Fruit fly (Drosophila melanogaster) S2 (cell line): ENCODE data around the gene G6P.

Source experiments
- CG8478 ChIP-seq: fragments of >200 bp; optimal IDR thresholded peaks from 2 replicates; lab custom pipeline; 2018
- CTCF ChIP-seq, 2 experiments: fragments of >200 bp; optimal IDR thresholded peaks; 2 replicates each; lab custom pipeline; 2018

Gene G6P

DNA sequence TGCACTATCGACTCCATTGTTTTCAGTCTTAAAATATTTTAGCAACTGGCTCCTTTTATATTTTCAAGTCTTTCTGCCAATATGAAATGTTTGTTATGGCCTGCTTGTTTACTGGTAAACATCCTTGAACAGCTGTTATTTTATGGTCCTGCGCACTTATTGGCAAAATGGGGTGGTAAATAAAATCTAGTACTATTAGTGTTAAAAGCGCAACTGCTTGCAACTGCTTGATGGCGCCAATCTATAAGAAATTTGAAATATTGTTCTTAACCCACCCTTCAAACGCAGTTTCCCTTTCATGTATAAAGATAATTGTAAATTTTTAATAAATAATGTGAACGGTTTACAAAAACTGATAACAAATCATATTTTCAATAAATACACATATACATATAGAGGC lies at the start of gene G6P:
Gene G6P, minus strand, starts transcription at position 88 of the 400 bp plus-strand sequence.
- TF ChIP-seq CTCF (optimal IDR thresholded peaks at IDR 0.05; lab: Kevin White, UChicago) (no peak), CG8478 (lab: Kevin White, UChicago) (no peak)

DNA sequence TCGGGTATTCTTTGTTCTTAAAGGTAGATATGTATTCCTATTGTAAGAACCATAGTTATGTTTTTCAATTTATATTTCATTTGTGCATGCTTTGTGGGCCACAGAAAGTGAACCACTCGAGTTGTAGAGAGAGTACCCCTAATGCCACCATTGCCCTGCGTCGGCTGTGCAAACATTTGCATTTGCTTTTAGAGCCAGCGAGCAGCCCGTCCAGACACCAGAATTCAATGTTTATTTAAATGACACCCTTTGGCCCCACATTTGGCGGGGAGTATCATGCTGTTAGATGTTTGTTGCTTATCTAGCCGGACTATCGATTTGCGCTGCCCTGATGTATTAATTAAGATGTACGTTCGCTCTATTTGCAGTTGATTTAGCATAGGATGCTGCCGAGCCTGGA lies 49.0 kb upstream of the G6P start:
- no peak for TF ChIP-seq CG8478 (lab: Kevin White, UChicago)
- no peak for TF ChIP-seq CTCF (optimal IDR thresholded peaks at IDR 0.05; lab: Kevin White, UChicago)

DNA sequence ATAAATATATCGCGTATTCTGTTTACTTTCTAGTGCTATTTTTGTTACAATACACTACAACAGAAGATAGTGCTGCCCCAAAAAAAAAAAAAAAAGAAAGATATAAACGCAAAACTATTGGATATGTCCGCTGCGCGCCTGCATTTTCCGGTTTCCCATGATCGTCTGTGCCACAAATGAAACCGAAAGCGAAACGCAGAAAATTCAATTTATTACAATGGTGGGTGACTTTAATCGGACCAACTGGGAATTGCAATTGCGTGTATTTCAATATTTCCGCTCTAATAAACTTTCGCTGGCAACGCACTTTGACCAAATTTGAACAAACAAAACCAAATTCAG lies 47.0 kb upstream of the G6P start:
- TF ChIP-seq CTCF (optimal IDR thresholded peaks at IDR 0.05; lab: Kevin White, UChicago) (no peak), CG8478 (lab: Kevin White, UChicago) (no peak)

DNA sequence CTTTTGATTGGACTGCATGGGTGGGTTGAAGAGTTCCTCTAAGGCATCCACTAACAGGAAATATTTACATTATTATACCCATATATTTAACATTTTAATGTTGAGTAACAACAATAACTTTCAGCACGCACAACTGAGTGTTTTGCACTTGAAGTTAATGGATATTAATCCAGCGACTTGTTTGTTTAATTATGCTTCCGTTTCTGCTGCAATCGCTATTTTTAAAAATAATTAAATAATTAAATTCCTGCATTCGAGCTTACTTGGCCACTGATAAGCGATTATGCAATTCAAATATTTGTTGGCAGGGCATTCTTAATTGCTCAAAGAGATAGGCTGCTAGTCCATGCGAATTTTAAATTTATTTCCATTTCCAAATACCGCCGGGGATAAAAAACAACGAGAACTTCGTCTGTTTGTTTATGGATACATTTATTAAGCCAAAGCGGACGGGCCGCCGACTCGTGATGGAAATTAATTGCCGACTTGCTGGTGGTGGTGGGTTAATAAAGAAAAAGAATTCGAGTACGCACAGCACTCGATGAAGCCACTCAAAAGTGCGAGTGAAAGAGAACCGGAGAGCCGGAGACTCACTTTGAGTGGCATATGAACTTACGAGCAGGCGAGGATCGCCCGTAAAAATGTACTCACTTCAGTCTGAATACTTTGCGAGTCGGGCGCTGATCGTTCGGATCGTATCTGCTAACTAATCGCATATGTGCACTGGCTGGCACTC lies 46.5 kb upstream of the G6P start:
- TF ChIP-seq CG8478 (lab: Kevin White, UChicago), result no peak

DNA sequence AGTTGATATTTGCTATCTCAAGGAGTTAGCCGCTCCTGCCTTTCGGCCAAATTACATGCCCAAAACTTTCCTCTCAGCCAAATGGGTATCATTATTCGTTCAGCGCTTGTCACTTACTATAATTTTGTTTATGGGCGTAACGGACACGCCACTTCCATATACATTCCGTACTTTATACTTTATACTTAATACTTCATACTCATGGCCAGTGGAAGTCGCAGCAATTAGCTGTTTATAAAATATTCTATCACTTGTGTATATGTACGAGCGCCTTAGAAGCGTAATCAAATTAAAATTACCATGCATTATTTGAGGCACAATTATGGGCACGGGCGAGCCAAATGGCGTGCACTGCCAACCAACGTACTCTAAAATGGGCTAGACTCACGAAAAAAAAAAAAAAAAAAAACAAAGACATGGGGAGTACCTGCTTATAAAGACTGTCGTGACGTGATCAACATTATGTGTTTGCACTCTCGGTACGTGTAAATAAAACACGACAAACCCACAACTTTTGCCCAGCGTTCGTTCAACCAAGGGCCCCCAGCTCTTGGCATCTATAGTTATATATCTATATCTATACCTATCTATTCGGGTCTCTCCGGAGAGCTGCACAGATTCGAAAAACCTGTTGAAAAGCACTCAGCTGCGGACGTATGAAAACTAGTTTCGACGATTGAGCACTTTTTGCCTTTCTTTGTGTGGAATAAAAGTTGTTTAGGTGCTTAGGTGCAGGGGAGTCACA lies 45.8 kb upstream of the G6P start:
- TF ChIP-seq CTCF (optimal IDR thresholded peaks at IDR 0.05; lab: Kevin White, UChicago) (no peak), CG8478 (lab: Kevin White, UChicago) (no peak)

DNA sequence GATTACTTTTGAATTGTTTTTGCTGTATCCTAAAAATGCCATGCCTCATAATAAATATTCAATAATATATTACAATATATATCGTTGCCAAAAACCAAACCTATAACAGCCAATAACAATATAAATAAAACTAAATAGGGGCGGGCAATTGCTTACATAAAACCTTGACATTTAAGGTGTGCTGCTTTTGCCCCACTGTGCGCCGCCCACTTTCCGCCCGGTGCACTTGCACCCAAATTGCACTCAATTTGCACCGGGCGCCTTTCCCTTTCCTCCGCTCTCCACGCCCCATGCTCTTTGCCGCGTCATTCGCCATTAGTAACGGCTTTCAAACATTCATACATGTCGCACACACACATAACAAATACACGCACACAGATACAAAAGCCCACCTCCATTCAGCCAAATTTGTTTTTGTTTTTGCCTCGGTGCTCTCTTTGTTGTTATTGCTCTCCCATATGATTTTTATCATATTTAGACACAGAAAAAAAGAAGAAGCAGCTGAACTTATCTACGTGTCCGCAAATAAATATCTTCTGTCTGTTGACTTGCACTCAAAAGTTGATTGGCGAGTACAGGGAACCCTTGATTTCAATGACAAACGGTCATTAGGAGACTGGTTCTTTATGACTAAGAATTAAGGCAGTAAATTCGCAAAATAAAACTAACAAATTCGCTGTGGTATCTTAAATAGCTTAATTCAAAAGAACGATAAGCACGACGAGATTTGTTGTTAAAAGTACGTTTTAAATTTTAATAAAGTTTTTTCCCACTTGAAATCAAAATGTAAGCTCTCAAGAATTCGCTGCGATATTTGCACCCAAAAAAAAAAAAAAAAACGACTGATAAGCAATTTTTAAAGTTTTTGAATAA lies 42.5 kb upstream of the G6P start:
- TF ChIP-seq CG8478 (lab: Kevin White, UChicago) (no peak), CTCF (optimal IDR thresholded peaks at IDR 0.05; lab: Kevin White, UChicago) (no peak)

DNA sequence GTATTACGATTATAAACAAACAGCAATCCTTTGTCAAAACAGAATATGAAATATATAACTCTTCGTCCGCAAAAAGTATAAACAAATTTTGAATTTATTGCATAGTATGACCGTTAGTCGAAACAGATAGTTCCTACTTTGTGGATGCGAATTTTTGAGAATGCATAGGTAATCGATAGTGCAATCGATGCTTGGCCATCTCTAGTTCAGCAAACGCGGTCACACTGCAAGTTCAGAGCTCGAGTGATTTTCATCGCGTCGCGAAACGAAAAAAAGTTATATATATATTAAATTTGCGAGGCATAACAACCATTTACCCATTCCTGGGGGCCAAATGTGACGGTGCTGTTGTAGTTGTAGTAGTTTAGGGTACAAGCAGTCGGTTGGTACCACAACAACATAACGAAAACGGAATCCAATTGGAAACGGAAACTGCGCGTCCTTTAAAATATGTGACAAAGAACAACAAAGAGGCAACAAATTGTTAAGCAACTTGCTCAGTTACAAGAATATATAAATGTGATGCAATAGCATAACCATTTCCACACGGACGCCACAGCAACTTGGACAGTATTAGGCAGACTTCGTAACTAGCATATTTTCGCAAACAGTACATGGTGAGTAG lies 41.5 kb upstream of the G6P start, which contains the start of gene CG2991:
Gene CG2991, plus strand, starts transcription at position 205 of the 625 bp plus-strand sequence.
- TF ChIP-seq CG8478 (lab: Kevin White, UChicago) (no peak), CTCF (optimal IDR thresholded peaks at IDR 0.05; lab: Kevin White, UChicago) (peak; percentile 7 to 57)

DNA sequence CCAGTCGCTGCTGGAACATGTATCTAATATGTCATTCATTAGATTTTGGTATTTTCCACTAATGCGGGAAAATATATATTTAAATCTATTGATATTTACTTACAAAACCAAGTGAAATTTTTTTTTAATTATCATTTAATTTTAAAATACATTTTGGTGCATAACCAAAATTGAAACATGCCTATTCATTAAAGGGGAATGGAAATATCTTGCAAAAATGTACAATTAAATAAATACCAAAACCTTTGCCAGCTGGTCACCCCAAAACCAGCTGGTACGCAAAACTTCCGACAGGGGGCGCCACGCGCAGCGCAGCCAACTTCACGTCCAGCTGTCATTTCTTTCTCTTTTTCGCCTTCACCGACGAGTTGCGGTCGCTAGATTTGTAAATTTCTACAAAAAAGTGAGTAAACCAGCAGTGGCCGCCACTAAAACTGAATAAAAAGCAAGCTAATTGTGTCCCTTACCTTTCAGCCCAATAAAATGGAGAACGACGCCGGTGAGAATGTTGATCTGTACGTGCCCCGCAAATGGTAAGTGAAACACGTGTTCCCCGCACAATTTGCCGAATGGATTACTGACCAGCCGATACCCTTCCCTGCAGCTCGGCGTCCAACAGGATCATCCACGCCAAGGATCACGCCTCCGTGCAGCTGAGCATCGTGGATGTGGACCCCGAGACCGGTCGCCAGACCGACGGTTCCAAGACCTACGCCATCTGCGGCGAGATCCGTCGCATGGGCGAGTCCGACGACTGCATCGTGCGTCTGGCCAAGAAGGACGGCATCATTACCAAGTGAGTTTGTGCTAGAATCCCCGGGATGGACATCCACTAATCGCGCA lies 40.4 kb upstream of the G6P start, which contains the start of the genes CG3104 and RpS21:
Gene CG3104, minus strand, starts transcription at position 6 of the 843 bp plus-strand sequence.
Gene RpS21, plus strand, starts transcription at position 298 of the 843 bp plus-strand sequence.
- TF ChIP-seq CTCF (optimal IDR thresholded peaks at IDR 0.05; lab: Kevin White, UChicago) (peak; percentile 92 to 95), CG8478 (lab: Kevin White, UChicago) (no peak)

DNA sequence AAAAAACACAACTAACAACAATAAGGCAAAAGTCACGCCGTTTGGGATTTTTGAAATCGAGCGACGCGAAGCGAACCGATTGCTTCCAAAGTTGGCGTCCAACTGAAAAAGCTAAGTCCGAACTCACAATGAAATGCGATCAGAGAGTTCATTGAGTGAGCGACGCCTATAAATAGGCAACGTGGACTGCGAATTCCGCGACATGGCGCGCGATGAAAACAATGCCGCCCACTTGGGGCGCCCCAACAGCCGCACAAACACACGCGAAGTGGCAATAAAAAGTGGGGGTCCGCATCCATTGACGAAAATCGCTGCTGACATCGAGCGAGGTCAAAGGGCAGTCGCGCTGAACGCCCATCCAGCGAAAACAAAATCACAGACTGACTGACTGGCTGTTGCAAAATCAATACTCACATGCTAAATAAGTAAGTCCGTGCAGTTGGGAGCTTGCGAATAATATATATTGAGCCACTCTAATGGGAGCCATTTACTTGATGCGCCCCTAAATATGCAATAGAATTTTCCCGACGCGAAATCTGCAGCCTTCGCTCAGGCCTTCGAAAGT lies 39.7 kb upstream of the G6P start:
- TF ChIP-seq CG8478 (lab: Kevin White, UChicago) (no peak), CTCF (optimal IDR thresholded peaks at IDR 0.05; lab: Kevin White, UChicago) (peak in 1 of 2 experiments; percentile 57)

DNA sequence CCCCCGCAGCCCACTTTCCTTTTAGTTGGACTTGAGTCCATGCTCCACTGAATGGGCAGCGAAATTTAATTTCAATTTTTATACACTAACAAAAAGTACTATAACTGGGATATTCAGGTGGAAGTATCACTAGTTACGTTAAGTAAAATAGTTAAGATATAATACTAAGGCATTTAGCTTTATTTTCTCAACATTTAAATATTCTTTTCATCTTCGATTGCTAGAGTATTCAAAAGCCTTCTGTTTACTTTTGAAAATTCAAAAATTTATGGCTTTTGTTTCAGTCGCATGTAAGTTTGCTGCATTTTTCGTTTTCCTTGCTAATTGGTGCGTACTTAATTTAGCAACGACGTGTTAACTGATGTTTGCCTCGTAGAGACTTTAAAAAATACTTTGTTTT lies 36.0 kb upstream of the G6P start:
- TF ChIP-seq CG8478 (lab: Kevin White, UChicago) (no peak), CTCF (optimal IDR thresholded peaks at IDR 0.05; lab: Kevin White, UChicago) (no peak)

DNA sequence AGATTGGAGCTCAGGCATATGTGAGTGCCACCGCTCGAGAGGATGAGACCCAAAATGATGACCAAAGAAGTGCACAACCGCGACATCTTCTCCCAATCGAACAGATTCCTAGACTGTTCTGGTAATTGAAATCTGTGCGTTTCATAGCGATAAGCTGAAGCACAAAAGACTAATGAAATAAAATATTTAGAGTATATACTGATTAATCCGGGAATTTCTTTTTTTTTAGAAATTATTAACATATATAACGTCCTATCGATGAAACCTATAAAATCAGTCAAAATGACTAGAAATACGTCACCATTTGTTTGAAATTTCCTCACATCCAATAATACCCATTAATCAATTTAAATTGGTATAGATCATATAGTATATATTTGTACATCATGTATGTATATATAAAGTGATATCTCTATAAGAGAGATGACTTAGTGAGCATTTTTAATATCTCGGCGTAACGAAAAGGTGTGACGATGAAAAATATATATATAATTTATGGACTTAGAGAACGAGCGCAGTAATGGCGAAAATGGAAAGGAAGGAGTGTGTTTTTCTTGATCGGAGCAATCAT lies 31.6 kb upstream of the G6P start, which contains the start of the genes CG3117 and CG2983:
Gene CG3117, minus strand, starts transcription at position 101 of the 571 bp plus-strand sequence.
Gene CG2983, plus strand, starts transcription at position 521 of the 571 bp plus-strand sequence.
- TF ChIP-seq CTCF (optimal IDR thresholded peaks at IDR 0.05; lab: Kevin White, UChicago) (no peak), CG8478 (lab: Kevin White, UChicago) (no peak)

DNA sequence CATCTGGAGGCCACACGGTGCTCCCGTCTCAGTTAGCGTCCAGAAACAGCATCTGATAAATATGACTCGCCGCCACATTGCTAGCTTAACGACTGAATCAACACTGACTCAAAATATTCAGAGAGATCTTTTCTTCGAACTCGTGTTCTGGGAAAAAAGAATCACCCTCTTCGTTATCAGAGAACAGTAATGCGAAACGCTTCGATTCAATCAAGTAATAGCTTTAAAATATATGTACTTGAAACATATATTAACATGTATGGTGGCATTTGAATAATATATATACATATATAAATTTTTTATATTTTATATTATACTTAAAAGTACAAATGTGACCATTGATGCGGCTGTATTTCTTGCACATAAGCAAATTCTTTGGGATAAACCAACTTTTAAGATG lies 30.1 kb upstream of the G6P start, which contains the start of gene CG18557:
Gene CG18557, minus strand, starts transcription at position 101 of the 400 bp plus-strand sequence.
- no peak for TF ChIP-seq CTCF (optimal IDR thresholded peaks at IDR 0.05; lab: Kevin White, UChicago)
- no peak for TF ChIP-seq CG8478 (lab: Kevin White, UChicago)
